Worm (Caenorhabditis elegans) whole organism, L3 larva: ENCODE measurements around the gene F53E4.2.

Source experiments
- ceh-28 ChIP-seq: fragments of 150-350 bp; optimal IDR thresholded peaks from 2 replicates; lab custom pipeline; 2014; ENCODE audit warnings: missing biosample characterization, missing genetic modification reagents, missing genetic modification characterization
- ceh-9 ChIP-seq: sonication (generic microtip); optimal IDR thresholded peaks from 2 replicates; lab custom pipeline; 2018; ENCODE audit warnings: missing biosample characterization, missing genetic modification characterization
- egl-27 ChIP-seq: sonication (generic microtip); optimal IDR thresholded peaks from 4 replicates; lab custom pipeline; 2017; ENCODE audit warnings: missing biosample characterization, missing genetic modification reagents, missing genetic modification characterization
- elt-2 ChIP-seq: sonication (generic microtip); optimal IDR thresholded peaks from 2 replicates; lab custom pipeline; 2016; ENCODE audit warnings: missing genetic modification reagents, mild to moderate bottlenecking, missing genetic modification characterization, missing compliant biosample characterization
- fkh-2 ChIP-seq: fragments of 150-350 bp; optimal IDR thresholded peaks from 2 replicates; lab custom pipeline; 2014; ENCODE audit warnings: missing biosample characterization, missing genetic modification reagents, missing genetic modification characterization
- lin-15B ChIP-seq: fragments of 150-350 bp; optimal IDR thresholded peaks from 2 replicates; lab custom pipeline; 2014; ENCODE audit warnings: missing biosample characterization, missing genetic modification characterization
- nhr-11 ChIP-seq: fragments of 150-350 bp; optimal IDR thresholded peaks from 2 replicates; lab custom pipeline; 2014; ENCODE audit warnings: missing biosample characterization, missing genetic modification characterization
- nhr-28 ChIP-seq: fragments of 150-350 bp; optimal IDR thresholded peaks from 2 replicates; lab custom pipeline; 2014; ENCODE audit warnings: missing biosample characterization, missing genetic modification characterization
- pqm-1 ChIP-seq: fragments of 150-350 bp; optimal IDR thresholded peaks from 2 replicates; lab custom pipeline; 2017; ENCODE audit warnings: missing biosample characterization, missing genetic modification characterization, inconsistent platforms
- unc-39 ChIP-seq: sonication (generic microtip); optimal IDR thresholded peaks from 4 replicates; lab custom pipeline; 2017; ENCODE audit warnings: missing biosample characterization, missing genetic modification characterization
- unc-62 ChIP-seq: fragments of 150-350 bp; sonication (generic microtip); optimal IDR thresholded peaks from 4 replicates; lab custom pipeline; 2014; ENCODE audit warnings: missing biosample characterization, missing genetic modification reagents, missing genetic modification characterization

DNA sequence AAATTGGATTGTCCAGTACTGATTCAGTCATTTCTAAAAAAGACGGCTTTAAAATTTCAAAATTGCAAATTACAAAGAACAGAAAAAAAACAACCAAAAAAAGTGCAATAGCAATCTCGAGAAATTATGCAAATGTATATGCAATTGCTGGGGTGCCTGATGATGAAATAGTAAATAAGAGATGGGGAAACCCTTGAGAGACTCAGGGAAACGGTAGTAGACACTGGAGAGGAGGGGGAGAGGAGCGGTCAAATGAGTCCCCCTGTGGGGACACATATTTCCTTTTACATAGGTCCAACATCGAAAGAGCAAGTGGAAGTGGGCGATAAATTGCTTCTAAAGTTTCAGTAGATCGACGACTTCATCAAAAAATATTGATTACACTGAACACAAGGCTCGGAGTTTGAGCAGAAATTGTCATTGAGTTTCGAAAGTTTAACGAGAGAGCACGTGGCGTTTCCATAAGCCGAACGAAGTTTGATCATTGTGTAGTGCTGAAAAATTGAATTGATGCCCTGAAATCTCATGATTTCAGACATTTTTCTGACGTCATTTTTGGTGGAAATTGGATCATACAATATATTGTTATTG, 43.8 kb upstream of the F53E4.2 start, which contains the start of the genes fbxa-153 and str-12:
- no peak for TF ChIP-seq egl-27
- no peak for TF ChIP-seq unc-62 (GFP tag; lab: Kevin White, UChicago)
- TF ChIP-seq fkh-2 (tag; lab: Kevin White, UChicago), result no peak
- TF ChIP-seq pqm-1 (tag; lab: Kevin White, UChicago), result no peak
- TF ChIP-seq ceh-9 (tag; lab: Kevin White, UChicago), result no peak
- peak; percentile 20 for TF ChIP-seq lin-15B (tag; lab: Kevin White, UChicago)
- TF ChIP-seq elt-2 (tag; lab: Kevin White, UChicago), result no peak
- no peak for TF ChIP-seq nhr-11 (tag; lab: Kevin White, UChicago)
- TF ChIP-seq ceh-28, result no peak
- TF ChIP-seq nhr-28 (tag; lab: Kevin White, UChicago), result no peak
- TF ChIP-seq unc-39 (tag; lab: Kevin White, UChicago), result no peak
